Fruit fly (Drosophila melanogaster) whole organism, embryonic: ENCODE results near the gene heph.
A peak's percentile ranks its signal among the peaks of the same experiment; 100 is the strongest.

ENCODE experiments used
- Abd-B ChIP-seq: fragments of 200-800 bp; sonication (Bioruptor generic); optimal IDR thresholded peaks from 2 replicates; lab custom pipeline; 2018; ENCODE audit warnings: missing biosample characterization, mild to moderate bottlenecking, missing genetic modification characterization, moderate library complexity
- Antp ChIP-seq: fragments of 200-800 bp; sonication (Bioruptor generic); optimal IDR thresholded peaks from 3 replicates; lab custom pipeline; 2016; ENCODE audit warnings: missing biosample characterization, missing genetic modification characterization
- Atf-2 ChIP-seq: fragments of 200-800 bp; sonication (Bioruptor generic); optimal IDR thresholded peaks from 2 replicates; lab custom pipeline; 2016; ENCODE audit warnings: missing biosample characterization, missing genetic modification characterization
- BEAF-32 ChIP-seq: fragments of 200-800 bp; sonication (Bioruptor generic); optimal IDR thresholded peaks from 3 replicates; lab custom pipeline; 2017; ENCODE audit warnings: missing biosample characterization, missing genetic modification characterization, mild to moderate bottlenecking, moderate library complexity, missing genetic modification reagents
- CG10147 ChIP-seq: fragments of 200-800 bp; sonication (Bioruptor generic); optimal IDR thresholded peaks from 2 replicates; lab custom pipeline; 2019; ENCODE audit warnings: missing biosample characterization, mild to moderate bottlenecking, missing genetic modification characterization, moderate library complexity
- CG10274 ChIP-seq: fragments of 200-800 bp; sonication (Bioruptor generic); optimal IDR thresholded peaks from 3 replicates; lab custom pipeline; 2017; ENCODE audit warnings: missing biosample characterization, mild to moderate bottlenecking, missing genetic modification characterization
- CG17361 ChIP-seq: fragments of 200-800 bp; sonication (Bioruptor generic); IDR thresholded peaks from 3 replicates; pipeline ENCODE4 v1.3.6; 2022; ENCODE audit warnings: missing biosample characterization, missing genetic modification characterization
- CG17568 ChIP-seq: fragments of 200-800 bp; sonication (Bioruptor generic); optimal IDR thresholded peaks from 2 replicates; lab custom pipeline; 2018; ENCODE audit warnings: missing biosample characterization, mild to moderate bottlenecking, missing genetic modification characterization, moderate library complexity
- CG17829 ChIP-seq: fragments of 200-800 bp; optimal IDR thresholded peaks from 2 replicates; lab custom pipeline; 2019; ENCODE audit warnings: missing biosample characterization, mild to moderate bottlenecking, missing genetic modification characterization, moderate library complexity
- CG2116 ChIP-seq: fragments of 200-800 bp; sonication (Bioruptor generic); optimal IDR thresholded peaks from 3 replicates; lab custom pipeline; 2018; ENCODE audit warnings: missing biosample characterization, mild to moderate bottlenecking, missing genetic modification characterization
- CG32772 ChIP-seq: fragments of 200-800 bp; sonication (Bioruptor generic); IDR thresholded peaks from 2 replicates; pipeline ENCODE4 v1.3.6; 2022; ENCODE audit warnings: missing biosample characterization, missing genetic modification characterization
- CG3838 ChIP-seq: fragments of 200-800 bp; sonication (Bioruptor generic); optimal IDR thresholded peaks from 3 replicates; lab custom pipeline; 2016; ENCODE audit warnings: missing biosample characterization, missing genetic modification characterization
- CG6689 ChIP-seq: fragments of 200-800 bp; sonication (Bioruptor generic); IDR thresholded peaks from 2 replicates; pipeline ENCODE4 v1.3.6; 2022; ENCODE audit warnings: missing biosample characterization, missing genetic modification characterization
- CG7271 ChIP-seq: fragments of 200-800 bp; sonication (Bioruptor generic); optimal IDR thresholded peaks from 2 replicates; lab custom pipeline; 2018; ENCODE audit warnings: missing biosample characterization, mild to moderate bottlenecking, missing genetic modification characterization, moderate library complexity
- CG7745 ChIP-seq: fragments of 200-800 bp; sonication (Bioruptor generic); optimal IDR thresholded peaks from 2 replicates; lab custom pipeline; 2018; ENCODE audit warnings: missing biosample characterization, mild to moderate bottlenecking, missing genetic modification characterization, moderate library complexity
- CG8478 ChIP-seq: fragments of >200 bp; optimal IDR thresholded peaks from 2 replicates; lab custom pipeline; 2018
- CG8944 ChIP-seq: fragments of 200-800 bp; sonication (Bioruptor generic); optimal IDR thresholded peaks from 3 replicates; lab custom pipeline; 2016; ENCODE audit warnings: missing biosample characterization, missing genetic modification characterization
- Dbx ChIP-seq: fragments of 200-800 bp; sonication (Bioruptor generic); IDR thresholded peaks from 3 replicates; pipeline ENCODE4 v1.3.6; 2022; ENCODE audit warnings: missing biosample characterization, missing genetic modification characterization
- Eip74EF ChIP-seq, 2 experiments: fragments of 200-800 bp in 1 of 2; fragments of >200 bp in 1 of 2; sonication (Bioruptor generic) in 1 of 2; optimal IDR thresholded peaks; 2 replicates each; lab custom pipeline; 2017 to 2019; ENCODE audit warnings: missing biosample characterization in 2 of 2, missing genetic modification characterization in 2 of 2, mild to moderate bottlenecking in 1 of 2, moderate library complexity in 1 of 2
- HLH54F ChIP-seq: fragments of 200-800 bp; sonication (Bioruptor generic); optimal IDR thresholded peaks from 3 replicates; lab custom pipeline; 2016; ENCODE audit warnings: missing biosample characterization, missing genetic modification characterization
- Hr51 ChIP-seq, 2 experiments: fragments of 200-800 bp; sonication (Bioruptor generic); optimal IDR thresholded peaks; 2 replicates in 1 of 2; 3 replicates in 1 of 2; lab custom pipeline; 2016 to 2018; ENCODE audit warnings: missing biosample characterization in 2 of 2, missing genetic modification characterization in 2 of 2, mild to moderate bottlenecking in 1 of 2, moderate library complexity in 1 of 2
- Med ChIP-seq: fragments of 200-800 bp; sonication (Bioruptor generic); peaks from one replicate; lab custom pipeline; 2016; ENCODE audit warnings: missing biosample characterization, missing genetic modification characterization, mild to moderate bottlenecking, inconsistent platforms, moderate library complexity
- Mrtf ChIP-seq: fragments of 200-800 bp; sonication (Bioruptor generic); IDR thresholded peaks from 3 replicates; pipeline ENCODE4 v1.3.6; 2022; ENCODE audit warnings: missing biosample characterization, missing genetic modification characterization
- Nf-YB ChIP-seq: fragments of 200-800 bp; sonication (Bioruptor generic); optimal IDR thresholded peaks from 3 replicates; lab custom pipeline; 2019; ENCODE audit warnings: missing biosample characterization, mild to moderate bottlenecking, missing genetic modification characterization, moderate library complexity
- Side ChIP-seq: fragments of 200-800 bp; sonication (Bioruptor generic); optimal IDR thresholded peaks from 2 replicates; lab custom pipeline; 2016; ENCODE audit warnings: missing biosample characterization, missing genetic modification characterization
- Ssrp ChIP-seq: fragments of 200-800 bp; sonication (Bioruptor generic); optimal IDR thresholded peaks from 2 replicates; lab custom pipeline; 2018; ENCODE audit warnings: missing biosample characterization, mild to moderate bottlenecking, missing genetic modification characterization, moderate library complexity
- ac ChIP-seq: fragments of 200-800 bp; sonication (Bioruptor generic); optimal IDR thresholded peaks from 3 replicates; lab custom pipeline; 2017; ENCODE audit warnings: missing biosample characterization, mild to moderate bottlenecking, missing genetic modification characterization
- ara ChIP-seq: fragments of 200-800 bp; sonication (Bioruptor generic); IDR thresholded peaks from 2 replicates; pipeline ENCODE4 v1.3.6; 2022; ENCODE audit warnings: missing biosample characterization, missing genetic modification characterization
- ash1 ChIP-seq: fragments of 200-800 bp; sonication (Bioruptor generic); optimal IDR thresholded peaks from 2 replicates; lab custom pipeline; 2018; ENCODE audit warnings: missing biosample characterization, mild to moderate bottlenecking, missing genetic modification characterization
- cad ChIP-seq: fragments of >200 bp; optimal IDR thresholded peaks from 2 replicates; lab custom pipeline; 2017; ENCODE audit warnings: missing biosample characterization, missing genetic modification characterization
- caup ChIP-seq: fragments of 200-800 bp; sonication (Bioruptor generic); optimal IDR thresholded peaks from 3 replicates; lab custom pipeline; 2017; ENCODE audit warnings: missing biosample characterization, mild to moderate bottlenecking, missing genetic modification characterization, moderate library complexity; ENCODE audit not compliant: severe bottlenecking
- crol ChIP-seq: fragments of 200-800 bp; sonication (Bioruptor generic); IDR thresholded peaks from 2 replicates; pipeline ENCODE4 v1.3.6; 2022; ENCODE audit warnings: missing biosample characterization, missing genetic modification characterization
- cwo ChIP-seq: fragments of 200-800 bp; sonication (Bioruptor generic); optimal IDR thresholded peaks from 3 replicates; lab custom pipeline; 2017; ENCODE audit warnings: missing biosample characterization, missing genetic modification characterization, mild to moderate bottlenecking, moderate library complexity, missing genetic modification reagents
- da ChIP-seq: fragments of 200-800 bp; sonication (Bioruptor generic); optimal IDR thresholded peaks from 2 replicates; lab custom pipeline; 2016; ENCODE audit warnings: missing biosample characterization, missing genetic modification characterization
- en ChIP-seq: fragments of 200-800 bp; sonication (Bioruptor generic); optimal IDR thresholded peaks from 2 replicates; lab custom pipeline; 2016; ENCODE audit warnings: missing biosample characterization, missing genetic modification characterization
- eyg ChIP-seq: fragments of 200-800 bp; sonication (Bioruptor generic); optimal IDR thresholded peaks from 3 replicates; lab custom pipeline; 2016; ENCODE audit warnings: missing biosample characterization, missing genetic modification characterization
- fd64A ChIP-seq: fragments of 200-800 bp; sonication (Bioruptor generic); optimal IDR thresholded peaks from 3 replicates; lab custom pipeline; 2018; ENCODE audit warnings: missing biosample characterization, mild to moderate bottlenecking, missing genetic modification characterization
- ftz-f1 ChIP-seq: fragments of 200-800 bp; sonication (Bioruptor generic); optimal IDR thresholded peaks from 2 replicates; lab custom pipeline; 2016; ENCODE audit warnings: missing biosample characterization, missing genetic modification characterization
- gcm2 ChIP-seq: fragments of 200-800 bp; sonication (Bioruptor generic); optimal IDR thresholded peaks from 2 replicates; lab custom pipeline; 2016; ENCODE audit warnings: missing biosample characterization, missing genetic modification characterization
- kah ChIP-seq: fragments of 200-800 bp; sonication (Bioruptor generic); optimal IDR thresholded peaks from 2 replicates; lab custom pipeline; 2018; ENCODE audit warnings: missing biosample characterization, mild to moderate bottlenecking, missing genetic modification characterization
- ken ChIP-seq: fragments of 200-800 bp; sonication (Bioruptor generic); IDR thresholded peaks from 3 replicates; pipeline ENCODE4 v1.3.6; 2022; ENCODE audit warnings: missing biosample characterization, missing genetic modification characterization
- klu ChIP-seq: fragments of 200-800 bp; sonication (Bioruptor generic); IDR thresholded peaks from 2 replicates; pipeline ENCODE4 v1.3.6; 2022; ENCODE audit warnings: missing biosample characterization, missing genetic modification characterization
- lab ChIP-seq: fragments of 200-800 bp; sonication (Bioruptor generic); optimal IDR thresholded peaks from 3 replicates; lab custom pipeline; 2017; ENCODE audit warnings: missing biosample characterization, missing genetic modification characterization, mild to moderate bottlenecking, moderate library complexity, missing genetic modification reagents
- lmd ChIP-seq: fragments of 200-800 bp; sonication (Bioruptor generic); IDR thresholded peaks from 2 replicates; pipeline ENCODE4 v1.3.6; 2022; ENCODE audit warnings: missing biosample characterization, missing genetic modification characterization
- nmo ChIP-seq: fragments of 200-800 bp; sonication (Bioruptor generic); optimal IDR thresholded peaks from 2 replicates; lab custom pipeline; 2018; ENCODE audit warnings: missing biosample characterization, mild to moderate bottlenecking, missing genetic modification characterization, moderate library complexity
- pnt ChIP-seq: fragments of 200-800 bp; sonication (Bioruptor generic); optimal IDR thresholded peaks from 3 replicates; lab custom pipeline; 2016; ENCODE audit warnings: missing biosample characterization, missing genetic modification characterization
- prd ChIP-seq, 3 experiments: fragments of >200 bp in 2 of 3; fragments of 200-800 bp in 1 of 3; sonication (Bioruptor generic) in 1 of 3; optimal IDR thresholded peaks in 2 of 3; IDR thresholded peaks in 1 of 3; 2 replicates in 2 of 3; 3 replicates in 1 of 3; pipeline versions ENCODE4 v1.3.6 to Lab custom; 2017 to 2022; ENCODE audit warnings: missing biosample characterization in 1 of 3, missing genetic modification characterization in 1 of 3
- vvl ChIP-seq: fragments of 200-800 bp; sonication (Bioruptor generic); IDR thresholded peaks from 2 replicates; pipeline ENCODE4 v1.3.6; 2022; ENCODE audit warnings: missing biosample characterization, missing genetic modification characterization
- yki ChIP-seq: fragments of >200 bp; optimal IDR thresholded peaks from 3 replicates; lab custom pipeline; 2018
- z ChIP-seq: fragments of 200-800 bp; sonication (Bioruptor generic); IDR thresholded peaks from 3 replicates; pipeline ENCODE4 v1.3.6; 2022; ENCODE audit warnings: missing biosample characterization, missing genetic modification characterization

Gene heph

dm6 chr3R:31977548-31978133, 37.7 kb downstream of the heph start, which contains the start of gene CG2003 (continued):
- TF ChIP-seq CG6689 (GFP tag; lab: Robert Waterston, UW) = peak; percentile 73
- TF ChIP-seq Ssrp (tag; lab: Kevin White, UChicago) = peak; percentile 44
- peak; percentile 29 for TF ChIP-seq caup (GFP tag; lab: Kevin White, UChicago)
- peak; percentile 75 for TF ChIP-seq lab
- peak; percentile 34 for TF ChIP-seq eyg (GFP tag; lab: Kevin White, UChicago)
- TF ChIP-seq Mrtf (GFP tag; lab: Robert Waterston, UW) = peak; percentile 62; the same call in 1 of the 3 replicates
- TF ChIP-seq CG2116 (GFP tag; lab: Kevin White, UChicago) = peak; percentile 6
- TF ChIP-seq BEAF-32 (GFP tag; lab: Kevin White, UChicago) = no peak
- TF ChIP-seq CG32772 (GFP tag; lab: Robert Waterston, UW) = peak; percentile 57; the same call in 1 of the 2 replicates
- no peak for TF ChIP-seq CG7745 (tag; lab: Kevin White, UChicago)
- TF ChIP-seq Antp (GFP tag; lab: Kevin White, UChicago) = peak; percentile 53
- TF ChIP-seq en = peak; percentile 54
- peak; percentile 14 for TF ChIP-seq CG17829 (tag; lab: Kevin White, UChicago)
- peak; percentile 91 for TF ChIP-seq ftz-f1 (GFP tag; lab: Kevin White, UChicago)
- peak; percentile 83 for TF ChIP-seq cwo (GFP tag; lab: Kevin White, UChicago)
- TF ChIP-seq Eip74EF (GFP tag; optimal IDR thresholded peaks at IDR 0.05; lab: Kevin White, UChicago) = peak in 1 of 2 experiments; percentile 47
- TF ChIP-seq Dbx (GFP tag; lab: Robert Waterston, UW) = peak; percentile 59; the same call in 1 of the 3 replicates
- peak; percentile 68 for TF ChIP-seq HLH54F (GFP tag; lab: Kevin White, UChicago)
- TF ChIP-seq z (GFP tag; lab: Robert Waterston, UW) = no peak
- no peak for TF ChIP-seq fd64A (GFP tag; lab: Kevin White, UChicago)
- TF ChIP-seq yki (lab: Kevin White, UChicago) = no peak
- TF ChIP-seq Atf-2 = peak; percentile 42
- TF ChIP-seq Side = no peak
- TF ChIP-seq gcm2 (GFP tag; lab: Kevin White, UChicago) = peak; percentile 12
- TF ChIP-seq pnt = peak; percentile 66
- no peak for TF ChIP-seq cad
- no peak for TF ChIP-seq ash1 (GFP tag; lab: Kevin White, UChicago)
- peak; percentile 60 for TF ChIP-seq nmo (GFP tag; lab: Kevin White, UChicago)
- TF ChIP-seq crol (GFP tag; lab: Robert Waterston, UW) = no peak
- peak; percentile 57 for TF ChIP-seq CG3838 (GFP tag; lab: Kevin White, UChicago)
- TF ChIP-seq prd (optimal IDR thresholded peaks at IDR 0.05; lab: Kevin White, UChicago) = no peak
- TF ChIP-seq prd (GFP tag; IDR thresholded peaks at IDR 0.05; lab: Robert Waterston, UW) = peak; percentile 85
- TF ChIP-seq CG10147 (GFP tag; lab: Kevin White, UChicago) = peak; percentile 31
- peak; percentile 50 to 80 for TF ChIP-seq Hr51 (GFP tag; optimal IDR thresholded peaks at IDR 0.05; lab: Kevin White, UChicago)
- TF ChIP-seq Med = peak; percentile 94
- 0 out of 2 replicates have a peak, but pooled peaks have one; percentile 46 for TF ChIP-seq klu (GFP tag; lab: Robert Waterston, UW)
- TF ChIP-seq CG7271 (tag; lab: Kevin White, UChicago) = no peak
- peak; percentile 17 for TF ChIP-seq Nf-YB (GFP tag; lab: Kevin White, UChicago)
- no peak for TF ChIP-seq ara (GFP tag; lab: Robert Waterston, UW)
- peak; percentile 74 for TF ChIP-seq vvl
- TF ChIP-seq ken (GFP tag; lab: Robert Waterston, UW) = no peak
- peak; percentile 78 for TF ChIP-seq lmd (GFP tag; lab: Robert Waterston, UW)
- no peak for TF ChIP-seq da (GFP tag; lab: Kevin White, UChicago)
- peak; percentile 68 for TF ChIP-seq CG17361 (GFP tag; lab: Robert Waterston, UW)
- peak; percentile 52 for TF ChIP-seq CG17568
- TF ChIP-seq CG10274 (GFP tag; lab: Kevin White, UChicago) = peak; percentile 36
- no peak for TF ChIP-seq kah (GFP tag; lab: Kevin White, UChicago)
- peak; percentile 64 for TF ChIP-seq Abd-B (GFP tag; lab: Kevin White, UChicago)
- no peak for TF ChIP-seq CG8478
- no peak for TF ChIP-seq ac
- TF ChIP-seq CG8944 (GFP tag; lab: Kevin White, UChicago) = peak; percentile 51
